Worm (Caenorhabditis elegans) whole organism, L2 larva: ENCODE measurements around the gene ocr-3.
A peak's percentile ranks its signal among the peaks of the same experiment; 100 is the strongest.

Experiments
- C34F6.9 ChIP-seq: fragments of 150-350 bp; optimal IDR thresholded peaks from 2 replicates; lab custom pipeline; 2014; ENCODE audit warnings: missing biosample characterization, missing genetic modification characterization
- F13H6.1 ChIP-seq: sonication (generic microtip); optimal IDR thresholded peaks from 2 replicates; lab custom pipeline; 2016; ENCODE audit warnings: missing genetic modification characterization, missing compliant biosample characterization
- R02D3.7 ChIP-seq: fragments of 150-350 bp; optimal IDR thresholded peaks from 2 replicates; lab custom pipeline; 2014; ENCODE audit warnings: missing biosample characterization, missing genetic modification characterization
- Y55F3AM.14 ChIP-seq: fragments of 200-800 bp; sonication (Bioruptor generic); optimal IDR thresholded peaks from 2 replicates; lab custom pipeline; 2018; ENCODE audit warnings: mild to moderate bottlenecking, missing genetic modification characterization, missing compliant biosample characterization
- ZK546.5 ChIP-seq: sonication (generic microtip); optimal IDR thresholded peaks from 2 replicates; lab custom pipeline; 2017; ENCODE audit warnings: missing biosample characterization, missing genetic modification characterization
- alr-1 ChIP-seq: fragments of 150-350 bp; optimal IDR thresholded peaks from 2 replicates; lab custom pipeline; 2014; ENCODE audit warnings: missing biosample characterization, missing genetic modification characterization
- aly-2 ChIP-seq: fragments of 150-350 bp; optimal IDR thresholded peaks from 2 replicates; lab custom pipeline; 2014; ENCODE audit warnings: missing biosample characterization, missing genetic modification characterization
- ama-1 ChIP-seq: fragments of 150-350 bp; optimal IDR thresholded peaks from 2 replicates; lab custom pipeline; 2018; ENCODE audit warnings: inconsistent platforms
- blmp-1 ChIP-seq: sonication (generic microtip); optimal IDR thresholded peaks from 2 replicates; lab custom pipeline; 2017; ENCODE audit warnings: missing genetic modification characterization, mild to moderate bottlenecking, missing compliant biosample characterization, antibody characterized with exemption, moderate library complexity; ENCODE audit not compliant: insufficient read depth
- ceh-16 ChIP-seq: fragments of 150-350 bp; optimal IDR thresholded peaks from 2 replicates; lab custom pipeline; 2014; ENCODE audit warnings: missing biosample characterization, missing genetic modification characterization
- ceh-82 ChIP-seq: fragments of 150-350 bp; optimal IDR thresholded peaks from 2 replicates; lab custom pipeline; 2014; ENCODE audit warnings: missing biosample characterization, missing genetic modification characterization
- crh-2 ChIP-seq: sonication (generic microtip); optimal IDR thresholded peaks from 2 replicates; lab custom pipeline; 2017; ENCODE audit warnings: missing biosample characterization, missing genetic modification characterization
- dmd-4 ChIP-seq: sonication (generic microtip); optimal IDR thresholded peaks from 2 replicates; lab custom pipeline; 2017; ENCODE audit warnings: missing biosample characterization, missing genetic modification characterization
- egl-27 ChIP-seq: sonication (generic microtip); optimal IDR thresholded peaks from 3 replicates; lab custom pipeline; 2017; ENCODE audit warnings: missing biosample characterization, missing genetic modification reagents, missing genetic modification characterization
- elt-1 ChIP-seq: fragments of 150-350 bp; optimal IDR thresholded peaks from 2 replicates; lab custom pipeline; 2014; ENCODE audit warnings: missing biosample characterization, missing genetic modification characterization
- elt-3 ChIP-seq: sonication (generic microtip); optimal IDR thresholded peaks from 2 replicates; lab custom pipeline; 2017; ENCODE audit warnings: missing biosample characterization, missing genetic modification characterization
- fos-1 ChIP-seq: fragments of 150-350 bp; optimal IDR thresholded peaks from 2 replicates; lab custom pipeline; 2014; ENCODE audit warnings: missing biosample characterization, missing genetic modification characterization
- gmeb-1 ChIP-seq: fragments of 150-350 bp; optimal IDR thresholded peaks from 2 replicates; lab custom pipeline; 2014; ENCODE audit warnings: missing biosample characterization, missing genetic modification characterization
- lin-11 ChIP-seq: fragments of 150-350 bp; sonication (generic microtip); optimal IDR thresholded peaks from 2 replicates; lab custom pipeline; 2014; ENCODE audit warnings: missing biosample characterization, missing genetic modification characterization, inconsistent platforms, mixed read lengths
- lin-13 ChIP-seq: fragments of 150-350 bp; optimal IDR thresholded peaks from 2 replicates; lab custom pipeline; 2014; ENCODE audit warnings: missing biosample characterization, missing genetic modification reagents, missing genetic modification characterization
- lin-39 ChIP-seq: fragments of 150-350 bp; optimal IDR thresholded peaks from 2 replicates; lab custom pipeline; 2014; ENCODE audit warnings: missing biosample characterization, missing genetic modification reagents, missing genetic modification characterization
- lsy-2 ChIP-seq, 2 experiments: fragments of 150-350 bp in 1 of 2; sonication (generic microtip) in 1 of 2; optimal IDR thresholded peaks; 2 replicates each; lab custom pipeline; 2014 to 2017; ENCODE audit warnings: missing biosample characterization in 2 of 2, missing genetic modification characterization in 2 of 2
- mab-5 ChIP-seq: fragments of 150-350 bp; optimal IDR thresholded peaks from 2 replicates; lab custom pipeline; 2014; ENCODE audit warnings: missing biosample characterization, missing genetic modification characterization
- mbf-1 ChIP-seq: sonication (generic microtip); optimal IDR thresholded peaks from 2 replicates; lab custom pipeline; 2017; ENCODE audit warnings: missing biosample characterization, missing genetic modification characterization
- mdl-1 ChIP-seq, 2 experiments: fragments of 150-350 bp in 1 of 2; sonication (generic microtip) in 1 of 2; optimal IDR thresholded peaks; 2 replicates each; lab custom pipeline; 2017; ENCODE audit warnings: missing biosample characterization in 2 of 2, missing genetic modification characterization in 2 of 2
- nhr-10 ChIP-seq: sonication (generic microtip); optimal IDR thresholded peaks from 2 replicates; lab custom pipeline; 2017; ENCODE audit warnings: missing biosample characterization, missing genetic modification characterization
- nhr-11 ChIP-seq: fragments of 150-350 bp; optimal IDR thresholded peaks from 2 replicates; lab custom pipeline; 2014; ENCODE audit warnings: missing biosample characterization, missing genetic modification characterization
- nhr-12 ChIP-seq: fragments of 150-350 bp; optimal IDR thresholded peaks from 2 replicates; lab custom pipeline; 2014; ENCODE audit warnings: missing biosample characterization, missing genetic modification characterization
- nhr-129 ChIP-seq: fragments of 150-350 bp; optimal IDR thresholded peaks from 2 replicates; lab custom pipeline; 2014; ENCODE audit warnings: missing biosample characterization, missing genetic modification characterization
- nhr-21 ChIP-seq: fragments of 150-350 bp; optimal IDR thresholded peaks from 2 replicates; lab custom pipeline; 2014; ENCODE audit warnings: missing biosample characterization, missing genetic modification characterization
- nhr-23 ChIP-seq: fragments of 150-350 bp; optimal IDR thresholded peaks from 2 replicates; lab custom pipeline; 2014; ENCODE audit warnings: missing biosample characterization, missing genetic modification reagents, missing genetic modification characterization
- nhr-237 ChIP-seq: fragments of 150-350 bp; optimal IDR thresholded peaks from 2 replicates; lab custom pipeline; 2014; ENCODE audit warnings: missing biosample characterization, missing genetic modification characterization
- nhr-25 ChIP-seq: fragments of 150-350 bp; sonication (generic microtip); optimal IDR thresholded peaks from 3 replicates; lab custom pipeline; 2014; ENCODE audit warnings: missing biosample characterization, missing genetic modification characterization
- nhr-6 ChIP-seq: fragments of 150-350 bp; optimal IDR thresholded peaks from 2 replicates; lab custom pipeline; 2014; ENCODE audit warnings: missing biosample characterization, missing genetic modification characterization
- nhr-77 ChIP-seq: fragments of 150-350 bp; optimal IDR thresholded peaks from 2 replicates; lab custom pipeline; 2014; ENCODE audit warnings: missing biosample characterization, missing genetic modification characterization
- peb-1 ChIP-seq: fragments of 150-350 bp; optimal IDR thresholded peaks from 2 replicates; lab custom pipeline; 2014; ENCODE audit warnings: missing biosample characterization, missing genetic modification characterization
- sem-4 ChIP-seq: fragments of 150-350 bp; optimal IDR thresholded peaks from 2 replicates; lab custom pipeline; 2014; ENCODE audit warnings: missing biosample characterization, missing genetic modification reagents, missing genetic modification characterization
- skn-1 ChIP-seq: sonication (generic microtip); optimal IDR thresholded peaks from 2 replicates; lab custom pipeline; 2017; ENCODE audit warnings: missing biosample characterization, missing genetic modification characterization
- sma-3 ChIP-seq: sonication (generic microtip); optimal IDR thresholded peaks from 2 replicates; lab custom pipeline; 2016; ENCODE audit warnings: missing genetic modification reagents, missing genetic modification characterization, missing compliant biosample characterization
- sma-9 ChIP-seq, 2 experiments: fragments of 150-350 bp in 1 of 2; sonication (generic microtip) in 1 of 2; optimal IDR thresholded peaks; 2 replicates each; lab custom pipeline; 2014 to 2016; ENCODE audit warnings: missing genetic modification characterization in 2 of 2, mild to moderate bottlenecking in 1 of 2, missing biosample characterization in 1 of 2, missing compliant biosample characterization in 1 of 2, missing genetic modification reagents in 1 of 2, moderate library complexity in 1 of 2
- snpc-4 ChIP-seq: fragments of 150-350 bp; optimal IDR thresholded peaks from 2 replicates; lab custom pipeline; 2014; ENCODE audit warnings: missing biosample characterization, missing genetic modification characterization
- unc-39 ChIP-seq: fragments of 150-350 bp; optimal IDR thresholded peaks from 2 replicates; lab custom pipeline; 2014; ENCODE audit warnings: missing biosample characterization, missing genetic modification characterization
- unc-55 ChIP-seq: fragments of 150-350 bp; sonication (generic microtip); optimal IDR thresholded peaks from 3 replicates; lab custom pipeline; 2014; ENCODE audit warnings: missing biosample characterization, missing genetic modification reagents, missing genetic modification characterization
- unc-62 ChIP-seq: fragments of 150-350 bp; optimal IDR thresholded peaks from 2 replicates; lab custom pipeline; 2014; ENCODE audit warnings: missing biosample characterization, missing genetic modification reagents, missing genetic modification characterization
- zag-1 ChIP-seq: fragments of 150-350 bp; optimal IDR thresholded peaks from 2 replicates; lab custom pipeline; 2014; ENCODE audit warnings: missing biosample characterization, missing genetic modification characterization
- ztf-1 ChIP-seq: fragments of 200-800 bp; sonication (Bioruptor generic); conservative IDR thresholded peaks from 2 replicates; pipeline ENCODE4 v1.3.6; 2022; ENCODE audit warnings: missing genetic modification characterization, missing compliant biosample characterization
- ztf-11 ChIP-seq: sonication (generic microtip); optimal IDR thresholded peaks from 2 replicates; lab custom pipeline; 2017; ENCODE audit warnings: missing biosample characterization, missing genetic modification characterization
- ztf-4 ChIP-seq: fragments of 150-350 bp; optimal IDR thresholded peaks from 2 replicates; lab custom pipeline; 2014; ENCODE audit warnings: missing biosample characterization, missing genetic modification characterization

ocr-3 gene

DNA sequence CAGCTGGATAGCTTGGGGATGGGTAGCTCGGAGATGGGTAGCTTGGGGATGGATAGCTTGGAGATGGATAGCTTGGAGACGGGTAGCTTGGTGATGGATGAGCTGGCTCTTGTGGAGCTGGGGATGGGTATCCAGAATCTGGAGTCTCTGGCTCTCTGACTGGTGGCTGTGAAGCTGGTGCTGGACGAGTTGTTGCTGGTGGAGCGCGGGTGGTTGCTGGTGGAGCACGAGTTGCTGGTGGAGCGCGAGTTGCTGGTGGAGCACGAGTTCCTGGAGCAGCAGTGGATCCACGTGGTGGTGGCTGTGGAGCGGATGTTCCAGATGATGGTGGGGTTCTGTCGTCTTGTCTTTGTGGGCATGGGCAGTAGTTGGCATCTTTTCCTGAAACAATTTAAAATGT, 6.7 kb downstream of the ocr-3 start:
- no peak for TF ChIP-seq nhr-11 (tag; lab: Kevin White, UChicago)
- no peak for TF ChIP-seq elt-3
- no peak for TF ChIP-seq egl-27
- TF ChIP-seq snpc-4: no peak
- no peak for TF ChIP-seq nhr-10 (tag; lab: Kevin White, UChicago)
- no peak for TF ChIP-seq aly-2 (tag; lab: Kevin White, UChicago)
- TF ChIP-seq ama-1 (lab: Kevin White, UChicago): no peak
- TF ChIP-seq Y55F3AM.14 (GFP tag; lab: Kevin White, UChicago): no peak
- TF ChIP-seq ztf-4 (tag; lab: Kevin White, UChicago): no peak
- no peak for TF ChIP-seq lin-39
- TF ChIP-seq elt-1 (tag; lab: Kevin White, UChicago): no peak

DNA sequence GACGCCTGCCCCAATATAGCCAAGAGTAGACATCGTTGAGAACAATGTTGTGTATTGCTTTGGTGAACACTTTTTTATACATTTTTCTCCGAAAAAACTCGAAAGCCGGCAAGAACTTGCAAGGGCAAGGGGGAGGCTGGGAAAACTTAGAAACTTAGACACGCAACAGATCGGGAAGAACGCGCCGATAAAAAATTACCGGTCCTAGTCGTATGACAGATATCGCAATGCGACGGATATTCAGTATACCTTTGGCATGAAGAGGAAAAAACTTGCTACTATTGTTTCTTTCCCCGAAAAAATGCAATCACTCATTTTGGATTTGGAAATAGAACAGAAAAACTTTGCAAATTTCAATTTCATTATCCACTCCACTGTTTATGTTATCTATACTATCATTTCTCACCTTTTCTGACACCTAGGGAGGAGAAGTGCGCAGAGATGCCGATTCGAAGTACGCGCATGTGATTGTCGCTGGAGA, 7.9 kb downstream of the ocr-3 start, which contains the start of gene col-41:
Gene col-41, minus strand, starts transcription at position 51 of the 481 bp plus-strand sequence.
- peak; percentile 29 for TF ChIP-seq nhr-25 (tag; lab: Kevin White, UChicago)
- TF ChIP-seq nhr-11 (tag; lab: Kevin White, UChicago): no peak
- peak; percentile 14 for TF ChIP-seq nhr-21

ce11 chrX:15181454-15181853, 12.9 kb downstream of the ocr-3 start, which contains the start of gene pkhm-2:
Gene pkhm-2 (minus strand): TSS chrX:15181465.
- TF ChIP-seq sem-4: peak; percentile 84
- TF ChIP-seq dmd-4 (tag; lab: Kevin White, UChicago): no peak
- no peak for TF ChIP-seq elt-3
- TF ChIP-seq nhr-23: no peak
- peak; percentile 62 for TF ChIP-seq ceh-16 (tag; lab: Kevin White, UChicago)
- peak in 1 of 2 experiments; percentile 48 for TF ChIP-seq mdl-1 (tag; optimal IDR thresholded peaks at IDR 0.05; lab: Kevin White, UChicago)
- peak; percentile 74 for TF ChIP-seq mab-5 (tag; lab: Kevin White, UChicago)
- no peak for TF ChIP-seq lin-39
- TF ChIP-seq Y55F3AM.14 (GFP tag; lab: Kevin White, UChicago): peak; percentile 17
- TF ChIP-seq ama-1 (lab: Kevin White, UChicago): no peak
- TF ChIP-seq alr-1: no peak
- peak; percentile 88 for TF ChIP-seq C34F6.9 (tag; lab: Kevin White, UChicago)
- TF ChIP-seq nhr-11 (tag; lab: Kevin White, UChicago): no peak
- no peak for TF ChIP-seq ZK546.5
- peak; percentile 94 for TF ChIP-seq sma-3 (GFP tag; lab: Kevin White, UChicago)
- TF ChIP-seq nhr-237 (tag; lab: Kevin White, UChicago): peak; percentile 65
- peak; percentile 38 for TF ChIP-seq unc-62 (GFP tag; lab: Kevin White, UChicago)
- peak; percentile 86 for TF ChIP-seq gmeb-1 (tag; lab: Kevin White, UChicago)
- peak; percentile 87 for TF ChIP-seq egl-27
- no peak for TF ChIP-seq elt-1 (tag; lab: Kevin White, UChicago)
- peak; percentile 90 for TF ChIP-seq fos-1
- TF ChIP-seq lin-13 (GFP tag; lab: Kevin White, UChicago): peak; percentile 87
- peak; percentile 92 for TF ChIP-seq nhr-25 (tag; lab: Kevin White, UChicago)
- peak; percentile 90 for TF ChIP-seq blmp-1 (tag; lab: Kevin White, UChicago)
- TF ChIP-seq peb-1 (tag; lab: Kevin White, UChicago): no peak
- TF ChIP-seq crh-2 (tag; lab: Kevin White, UChicago): peak; percentile 92
- peak; percentile 93 for TF ChIP-seq nhr-129 (tag; lab: Kevin White, UChicago)
- peak; percentile 75 to 88 for TF ChIP-seq lsy-2 (tag; optimal IDR thresholded peaks at IDR 0.05; lab: Kevin White, UChicago)
- no peak for TF ChIP-seq ztf-11 (tag; lab: Kevin White, UChicago)
- no peak for TF ChIP-seq unc-39 (tag; lab: Kevin White, UChicago)
- TF ChIP-seq unc-55 (GFP tag; lab: Kevin White, UChicago): peak; percentile 81
- TF ChIP-seq R02D3.7: peak; percentile 3
- peak; percentile 94 for TF ChIP-seq F13H6.1
- TF ChIP-seq ceh-82 (tag; lab: Kevin White, UChicago): peak; percentile 2
- TF ChIP-seq nhr-21: peak; percentile 85
- TF ChIP-seq zag-1 (tag; lab: Kevin White, UChicago): peak; percentile 14
- peak; percentile 77 for TF ChIP-seq nhr-10 (tag; lab: Kevin White, UChicago)
- TF ChIP-seq ztf-4 (tag; lab: Kevin White, UChicago): peak; percentile 47
- peak; percentile 96 for TF ChIP-seq sma-9 (GFP tag; optimal IDR thresholded peaks at IDR 0.05; lab: Kevin White, UChicago)
- no peak for TF ChIP-seq sma-9 (tag; optimal IDR thresholded peaks at IDR 0.05; lab: Kevin White, UChicago)
- no peak for TF ChIP-seq nhr-12 (tag; lab: Kevin White, UChicago)
- TF ChIP-seq nhr-6 (tag; lab: Kevin White, UChicago): peak; percentile 58
- TF ChIP-seq nhr-77 (tag; lab: Kevin White, UChicago): no peak
- TF ChIP-seq lin-11 (tag; lab: Kevin White, UChicago): peak; percentile 74
- no peak for TF ChIP-seq aly-2 (tag; lab: Kevin White, UChicago)
- no peak for TF ChIP-seq ztf-1 (GFP tag; lab: Robert Waterston, UW)
- peak; percentile 22 for TF ChIP-seq skn-1 (tag; lab: Kevin White, UChicago)
- TF ChIP-seq snpc-4: peak; percentile 86
- TF ChIP-seq mbf-1 (tag; lab: Kevin White, UChicago): no peak
